Fruit fly (Drosophila melanogaster): ENCODE results near the gene CG44000.

DNA sequence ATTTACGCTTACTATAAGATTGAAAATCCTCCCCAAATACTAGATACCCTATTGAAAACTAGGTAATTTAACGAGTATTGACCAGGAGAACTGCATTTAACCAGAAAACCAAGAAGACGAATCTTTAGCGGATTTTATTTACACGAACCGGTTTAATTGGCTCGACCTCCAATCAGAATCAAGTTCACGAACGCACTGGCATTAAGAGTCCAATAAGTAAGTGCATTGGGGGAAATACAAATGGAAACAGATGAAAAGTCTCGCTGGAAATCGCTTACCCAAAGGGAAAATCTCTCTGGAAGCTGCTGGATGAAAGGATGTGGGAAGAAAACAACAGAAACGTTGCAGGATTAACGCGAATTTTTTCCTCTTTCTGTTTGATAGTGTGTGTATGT, 49.5 kb downstream of the CG44000 start:
- TF ChIP-seq insv (optimal IDR thresholded peaks at IDR 0.05): no peak
- no peak for TF ChIP-seq h (optimal IDR thresholded peaks at IDR 0.05)
- TF ChIP-seq Sin3A (optimal IDR thresholded peaks at IDR 0.05): no peak
- no peak for TF ChIP-seq psq (optimal IDR thresholded peaks at IDR 0.05)
- no peak for TF ChIP-seq ttk (optimal IDR thresholded peaks at IDR 0.05)

Data from Kc167 (cell line).